Worm (Caenorhabditis elegans) whole organism, L1 larva: Measurements from ENCODE around the gene R05G6.1.

ENCODE experiments used
- C16A3.4 ChIP-seq: fragments of 150-350 bp; optimal IDR thresholded peaks from 2 replicates; lab custom pipeline; 2014; ENCODE audit warnings: missing biosample characterization, missing genetic modification characterization
- F16B12.6 ChIP-seq: fragments of 150-350 bp; optimal IDR thresholded peaks from 2 replicates; lab custom pipeline; 2014; ENCODE audit warnings: missing biosample characterization, missing genetic modification characterization
- Y116A8C.19 ChIP-seq: sonication (generic microtip); optimal IDR thresholded peaks from 2 replicates; lab custom pipeline; 2016; ENCODE audit warnings: missing compliant biosample characterization, missing genetic modification characterization, borderline replicate concordance
- aha-1 ChIP-seq: fragments of 150-350 bp; optimal IDR thresholded peaks from 2 replicates; lab custom pipeline; 2014; ENCODE audit warnings: missing biosample characterization, missing genetic modification characterization
- blmp-1 ChIP-seq: fragments of 150-350 bp; optimal IDR thresholded peaks from 2 replicates; lab custom pipeline; 2014; ENCODE audit warnings: missing biosample characterization, missing genetic modification characterization
- ceh-8 ChIP-seq: fragments of 200-800 bp; sonication (Bioruptor generic); optimal IDR thresholded peaks from 2 replicates; lab custom pipeline; 2018; ENCODE audit warnings: mild to moderate bottlenecking, missing genetic modification characterization, moderate library complexity, missing compliant biosample characterization
- ceh-82 ChIP-seq, 3 experiments: fragments of 150-350 bp in 1 of 3; sonication (generic microtip) in 2 of 3; optimal IDR thresholded peaks; 2 replicates each; lab custom pipeline; 2014 to 2017; ENCODE audit warnings: missing biosample characterization in 3 of 3, missing genetic modification characterization in 3 of 3
- ceh-90 ChIP-seq: sonication (generic microtip); optimal IDR thresholded peaks from 2 replicates; lab custom pipeline; 2016; ENCODE audit warnings: missing genetic modification characterization, missing compliant biosample characterization
- ces-1 ChIP-seq: fragments of 150-350 bp; optimal IDR thresholded peaks from 2 replicates; lab custom pipeline; 2014; ENCODE audit warnings: missing biosample characterization, missing genetic modification reagents, missing genetic modification characterization
- dpl-1 ChIP-seq, 3 experiments: fragments of 150-350 bp in 2 of 3; sonication (generic microtip) in 1 of 3; optimal IDR thresholded peaks; 2 replicates each; lab custom pipeline; 2014 to 2017; ENCODE audit warnings: missing biosample characterization in 3 of 3, missing genetic modification characterization in 3 of 3, missing genetic modification reagents in 3 of 3
- dsc-1 ChIP-seq: sonication (generic microtip); optimal IDR thresholded peaks from 2 replicates; lab custom pipeline; 2016; ENCODE audit warnings: mild to moderate bottlenecking, missing genetic modification characterization, missing compliant biosample characterization
- efl-1 ChIP-seq, 4 experiments: fragments of 150-350 bp; optimal IDR thresholded peaks in 3 of 4; peaks in 1 of 4; 1 replicate in 1 of 4; 2 replicates in 3 of 4; lab custom pipeline; 2014; ENCODE audit warnings: missing biosample characterization in 2 of 4, missing genetic modification characterization in 2 of 4, missing genetic modification reagents in 2 of 4
- egl-27 ChIP-seq, 2 experiments: fragments of 150-350 bp in 1 of 2; sonication (generic microtip); optimal IDR thresholded peaks; 3 replicates each; lab custom pipeline; 2017 to 2018; ENCODE audit warnings: missing biosample characterization in 2 of 2, missing genetic modification characterization in 2 of 2, missing genetic modification reagents in 2 of 2
- elt-2 ChIP-seq: sonication (generic microtip); optimal IDR thresholded peaks from 2 replicates; lab custom pipeline; 2016; ENCODE audit warnings: missing genetic modification characterization, mild to moderate bottlenecking, inconsistent platforms, missing compliant biosample characterization, missing genetic modification reagents
- elt-3 ChIP-seq, 6 experiments: fragments of 150-350 bp in 1 of 6; sonication (generic microtip); optimal IDR thresholded peaks; 2 replicates each; lab custom pipeline; 2017 to 2018; ENCODE audit warnings: missing biosample characterization in 6 of 6, missing genetic modification characterization in 6 of 6, inconsistent platforms in 1 of 6
- fkh-4 ChIP-seq: sonication (generic microtip); optimal IDR thresholded peaks from 2 replicates; lab custom pipeline; 2016; ENCODE audit warnings: missing compliant biosample characterization, missing genetic modification characterization, borderline replicate concordance
- grh-1 ChIP-seq: fragments of 200-800 bp; sonication (Bioruptor generic); IDR thresholded peaks from 2 replicates; pipeline ENCODE4 v1.3.6; 2022; ENCODE audit warnings: missing genetic modification reagents, missing genetic modification characterization, missing compliant biosample characterization
- hlh-17 ChIP-seq: fragments of 200-800 bp; sonication (Bioruptor generic); optimal IDR thresholded peaks from 2 replicates; lab custom pipeline; 2018; ENCODE audit warnings: missing genetic modification characterization, mild to moderate bottlenecking, missing compliant biosample characterization, moderate library complexity, borderline replicate concordance
- hlh-4 ChIP-seq: sonication (generic microtip); optimal IDR thresholded peaks from 2 replicates; lab custom pipeline; 2016; ENCODE audit warnings: mild to moderate bottlenecking, missing genetic modification characterization, missing compliant biosample characterization
- lin-13 ChIP-seq: fragments of 150-350 bp; optimal IDR thresholded peaks from 2 replicates; lab custom pipeline; 2014; ENCODE audit warnings: missing biosample characterization, missing genetic modification reagents, missing genetic modification characterization
- lin-14 ChIP-seq: fragments of 200-800 bp; sonication (Bioruptor generic); optimal IDR thresholded peaks from 2 replicates; lab custom pipeline; 2018; ENCODE audit warnings: mild to moderate bottlenecking, missing genetic modification characterization, moderate library complexity, missing compliant biosample characterization
- lin-15B ChIP-seq: fragments of 150-350 bp; sonication (generic microtip); optimal IDR thresholded peaks from 3 replicates; lab custom pipeline; 2014; ENCODE audit warnings: missing biosample characterization, missing genetic modification characterization
- lin-35 ChIP-seq, 2 experiments: fragments of 150-350 bp; optimal IDR thresholded peaks; 2 replicates each; lab custom pipeline; 2014; ENCODE audit warnings: missing biosample characterization in 2 of 2, missing genetic modification characterization in 2 of 2, missing genetic modification reagents in 2 of 2
- lin-39 ChIP-seq: fragments of 150-350 bp; optimal IDR thresholded peaks from 2 replicates; lab custom pipeline; 2014; ENCODE audit warnings: missing biosample characterization, missing genetic modification reagents, missing genetic modification characterization
- lsy-2 ChIP-seq, 2 experiments: fragments of 150-350 bp; optimal IDR thresholded peaks; 2 replicates each; lab custom pipeline; 2014; ENCODE audit warnings: missing biosample characterization in 2 of 2, missing genetic modification characterization in 2 of 2
- mab-9 ChIP-seq: fragments of 200-800 bp; sonication (Bioruptor generic); IDR thresholded peaks from 2 replicates; pipeline ENCODE4 v1.3.6; 2022; ENCODE audit warnings: missing genetic modification reagents, missing genetic modification characterization, missing compliant biosample characterization
- nhr-19 ChIP-seq: fragments of 200-800 bp; sonication (Bioruptor generic); conservative IDR thresholded peaks from 2 replicates; pipeline ENCODE4 v1.3.6; 2022; ENCODE audit warnings: missing genetic modification characterization, missing compliant biosample characterization
- nhr-20 ChIP-seq: sonication (generic microtip); optimal IDR thresholded peaks from 2 replicates; lab custom pipeline; 2016; ENCODE audit warnings: mild to moderate bottlenecking, missing genetic modification characterization, missing compliant biosample characterization
- nhr-28 ChIP-seq: fragments of 150-350 bp; optimal IDR thresholded peaks from 2 replicates; lab custom pipeline; 2014; ENCODE audit warnings: missing biosample characterization, missing genetic modification characterization
- nhr-47 ChIP-seq: sonication (generic microtip); optimal IDR thresholded peaks from 2 replicates; lab custom pipeline; 2016; ENCODE audit warnings: mild to moderate bottlenecking, missing genetic modification characterization, moderate library complexity, missing compliant biosample characterization
- nhr-71 ChIP-seq: sonication (generic microtip); optimal IDR thresholded peaks from 2 replicates; lab custom pipeline; 2016; ENCODE audit warnings: mild to moderate bottlenecking, missing genetic modification characterization, moderate library complexity, missing compliant biosample characterization
- nhr-76 ChIP-seq: sonication (generic microtip); optimal IDR thresholded peaks from 2 replicates; lab custom pipeline; 2017; ENCODE audit warnings: missing biosample characterization, missing genetic modification characterization
- nhr-77 ChIP-seq: fragments of 150-350 bp; optimal IDR thresholded peaks from 2 replicates; lab custom pipeline; 2014; ENCODE audit warnings: missing biosample characterization, missing genetic modification characterization
- nhr-85 ChIP-seq: sonication (generic microtip); peaks from one replicate; lab custom pipeline; 2016; ENCODE audit warnings: missing genetic modification characterization, inconsistent platforms, missing compliant biosample characterization
- nhr-90 ChIP-seq: sonication (generic microtip); optimal IDR thresholded peaks from 2 replicates; lab custom pipeline; 2016; ENCODE audit warnings: mild to moderate bottlenecking, missing genetic modification characterization, missing compliant biosample characterization; ENCODE audit not compliant: poor library complexity
- rnt-1 ChIP-seq: sonication (generic microtip); optimal IDR thresholded peaks from 2 replicates; lab custom pipeline; 2016; ENCODE audit warnings: mild to moderate bottlenecking, missing genetic modification characterization, moderate library complexity, missing compliant biosample characterization
- skn-1 ChIP-seq: fragments of 150-350 bp; optimal IDR thresholded peaks from 2 replicates; lab custom pipeline; 2014; ENCODE audit warnings: missing biosample characterization, missing genetic modification characterization
- snpc-4 ChIP-seq: fragments of 150-350 bp; optimal IDR thresholded peaks from 2 replicates; lab custom pipeline; 2014; ENCODE audit warnings: missing biosample characterization, missing genetic modification characterization
- snu-23 ChIP-seq: sonication (generic microtip); optimal IDR thresholded peaks from 2 replicates; lab custom pipeline; 2016; ENCODE audit warnings: missing genetic modification characterization, missing compliant biosample characterization
- swsn-7 ChIP-seq: sonication (generic microtip); optimal IDR thresholded peaks from 2 replicates; lab custom pipeline; 2016; ENCODE audit warnings: missing genetic modification characterization, missing compliant biosample characterization
- tbx-2 ChIP-seq: sonication (generic microtip); optimal IDR thresholded peaks from 2 replicates; lab custom pipeline; 2016; ENCODE audit warnings: missing genetic modification characterization, missing compliant biosample characterization
- unc-62 ChIP-seq: fragments of 150-350 bp; optimal IDR thresholded peaks from 2 replicates; lab custom pipeline; 2014; ENCODE audit warnings: missing biosample characterization, missing genetic modification reagents, missing genetic modification characterization
- vab-15 ChIP-seq: sonication (generic microtip); optimal IDR thresholded peaks from 2 replicates; lab custom pipeline; 2017; ENCODE audit warnings: missing genotype, mild to moderate bottlenecking, missing genetic modification characterization, missing compliant biosample characterization
- xbp-1 ChIP-seq: sonication (generic microtip); optimal IDR thresholded peaks from 2 replicates; lab custom pipeline; 2016; ENCODE audit warnings: missing genetic modification characterization, missing compliant biosample characterization

Gene R05G6.1

DNA sequence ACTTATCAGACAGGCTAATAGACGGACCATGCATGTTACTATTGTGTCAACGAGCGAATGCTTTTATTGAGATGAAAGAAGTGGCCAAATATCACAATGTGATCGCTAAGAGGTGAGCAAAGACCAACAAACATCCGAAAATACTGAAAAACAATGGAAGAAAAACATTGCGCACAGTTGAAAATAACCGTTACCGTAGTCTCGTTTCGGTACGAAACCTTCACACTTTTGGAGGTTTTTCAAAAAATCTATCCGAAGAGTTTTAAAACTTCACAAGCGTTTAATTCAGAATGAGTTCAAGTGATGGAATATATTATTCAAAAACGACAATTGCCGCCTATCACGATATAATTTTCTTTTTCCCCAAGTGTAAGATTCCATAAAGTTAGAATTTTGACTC, 23.6 kb upstream of the R05G6.1 start:
- peak; percentile 18 to 51 (median 42) for TF ChIP-seq dpl-1 (GFP tag; optimal IDR thresholded peaks at IDR 0.05; lab: Kevin White, UChicago)
- TF ChIP-seq ces-1 (GFP tag; lab: Kevin White, UChicago): no peak
- peak; percentile 38 to 56 for TF ChIP-seq efl-1 (optimal IDR thresholded peaks at IDR 0.05; lab: Kevin White, UChicago)
- TF ChIP-seq efl-1 (GFP tag; optimal IDR thresholded peaks at IDR 0.05 in 1 of 2; lab: Kevin White, UChicago): peak; percentile 48 to 91
- peak in 1 of 2 experiments; percentile 65 for TF ChIP-seq lin-35 (GFP tag; optimal IDR thresholded peaks at IDR 0.05; lab: Kevin White, UChicago)
- TF ChIP-seq lsy-2 (tag; optimal IDR thresholded peaks at IDR 0.05; lab: Kevin White, UChicago): peak; percentile 51 to 87
- no peak for TF ChIP-seq aha-1 (tag; lab: Kevin White, UChicago)
- TF ChIP-seq vab-15 (tag; lab: Kevin White, UChicago): no peak

DNA sequence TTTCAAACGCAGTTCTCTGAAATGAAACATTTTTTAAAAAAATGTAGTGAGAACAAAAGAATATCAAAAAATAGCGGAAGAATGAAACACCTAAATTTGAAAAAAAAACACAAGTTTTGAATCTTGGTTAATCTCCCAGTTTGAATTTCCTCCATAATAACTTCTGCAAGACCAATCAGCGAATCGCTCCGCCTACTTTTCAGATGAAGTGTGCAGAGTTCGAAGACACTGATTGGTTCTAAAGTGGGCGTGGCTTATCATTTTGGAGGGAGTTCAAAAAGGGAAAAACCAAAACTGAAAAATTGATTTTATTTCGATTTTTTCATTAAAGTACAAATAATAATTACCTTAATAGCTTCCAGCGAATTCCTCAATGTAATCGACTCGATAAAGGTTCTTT, 21.6 kb upstream of the R05G6.1 start:
- TF ChIP-seq nhr-76 (tag; lab: Kevin White, UChicago) (no peak), lin-13 (GFP tag; lab: Kevin White, UChicago) (no peak), efl-1 (optimal IDR thresholded peaks at IDR 0.05; lab: Kevin White, UChicago) (peak in 1 of 2 experiments; percentile 10), efl-1 (GFP tag; optimal IDR thresholded peaks at IDR 0.05 in 1 of 2; lab: Kevin White, UChicago) (peak in 1 of 2 experiments; percentile 40), elt-3 (tag; optimal IDR thresholded peaks at IDR 0.05; lab: Kevin White, UChicago) (no peak), dpl-1 (GFP tag; optimal IDR thresholded peaks at IDR 0.05; lab: Kevin White, UChicago) (peak in 2 of 3 experiments; percentile 29 to 37), lin-35 (GFP tag; optimal IDR thresholded peaks at IDR 0.05; lab: Kevin White, UChicago) (peak in 1 of 2 experiments; percentile 7)
- TF ChIP-seq, all 84 proteins: peak for 3

DNA sequence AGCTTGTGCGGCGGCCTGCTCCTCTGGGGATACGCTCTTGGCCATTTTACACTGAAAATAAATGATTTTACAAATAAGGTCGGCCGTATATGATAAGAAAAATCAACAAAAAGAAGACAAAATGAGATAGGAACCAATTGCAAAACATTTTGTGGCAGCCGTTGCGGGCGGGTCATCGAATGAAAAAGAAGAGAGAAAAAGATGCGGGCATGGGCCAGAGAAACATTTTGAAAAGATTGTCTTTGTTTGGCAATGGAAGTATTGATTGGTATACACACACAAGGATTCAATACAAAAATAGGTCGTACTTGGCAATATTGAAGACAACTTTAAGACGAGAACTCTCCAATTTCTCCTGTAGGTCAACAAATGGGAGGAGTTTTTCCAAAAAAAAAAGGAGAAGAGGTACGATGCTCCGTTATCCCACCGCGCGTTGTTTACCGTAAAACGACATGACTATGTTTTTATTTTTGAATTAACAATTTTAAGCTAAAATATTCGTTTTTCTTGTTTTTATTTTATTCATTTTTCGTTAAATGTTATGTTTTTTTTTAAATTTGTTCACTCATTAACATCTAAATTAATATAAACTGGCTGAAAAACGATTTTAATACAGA, 19.7 kb upstream of the R05G6.1 start, which contains the start of the genes plc-4 and R05G6.4:
Gene plc-4, minus strand, starts transcription at position 51 of the 617 bp plus-strand sequence.
Gene R05G6.4, plus strand, starts transcription at position 617 of the 617 bp plus-strand sequence.
- TF ChIP-seq nhr-28: no peak
- TF ChIP-seq snpc-4 (tag; lab: Kevin White, UChicago): no peak
- TF ChIP-seq elt-2 (tag; lab: Kevin White, UChicago): no peak
- no peak for TF ChIP-seq hlh-17 (GFP tag; lab: Kevin White, UChicago)
- peak; percentile 53 for TF ChIP-seq blmp-1
- TF ChIP-seq egl-27 (tag; optimal IDR thresholded peaks at IDR 0.05; lab: Kevin White, UChicago): no peak
- peak; percentile 38 for TF ChIP-seq tbx-2 (tag; lab: Kevin White, UChicago)
- peak; percentile 7 for TF ChIP-seq rnt-1 (tag; lab: Kevin White, UChicago)
- no peak for TF ChIP-seq ceh-8 (GFP tag; lab: Kevin White, UChicago)
- peak; percentile 29 to 63 for TF ChIP-seq efl-1 (optimal IDR thresholded peaks at IDR 0.05; lab: Kevin White, UChicago)
- TF ChIP-seq efl-1 (GFP tag; optimal IDR thresholded peaks at IDR 0.05 in 1 of 2; lab: Kevin White, UChicago): peak; percentile 44 to 55
- peak; percentile 42 for TF ChIP-seq xbp-1 (tag; lab: Kevin White, UChicago)
- peak; percentile 42 to 65 for TF ChIP-seq lin-35 (GFP tag; optimal IDR thresholded peaks at IDR 0.05; lab: Kevin White, UChicago)
- TF ChIP-seq unc-62 (GFP tag; lab: Kevin White, UChicago): no peak
- TF ChIP-seq elt-3 (tag; optimal IDR thresholded peaks at IDR 0.05; lab: Kevin White, UChicago): peak in 2 of 6 experiments; percentile 3 to 52
- peak; percentile 20 for TF ChIP-seq dsc-1 (tag; lab: Kevin White, UChicago)
- peak; percentile 4 for TF ChIP-seq F16B12.6 (tag; lab: Kevin White, UChicago)
- TF ChIP-seq nhr-85: peak; percentile 68
- TF ChIP-seq grh-1 (GFP tag; lab: Robert Waterston, UW): no peak
- peak; percentile 56 for TF ChIP-seq snu-23
- peak; percentile 42 for TF ChIP-seq swsn-7 (tag; lab: Kevin White, UChicago)
- TF ChIP-seq dpl-1 (GFP tag; optimal IDR thresholded peaks at IDR 0.05; lab: Kevin White, UChicago): peak; percentile 37 to 59 (median 55)
- peak; percentile 70 for TF ChIP-seq nhr-71 (tag; lab: Kevin White, UChicago)
- TF ChIP-seq ceh-90: no peak
- TF ChIP-seq mab-9 (GFP tag; lab: Robert Waterston, UW): no peak
- no peak for TF ChIP-seq lin-39
- TF ChIP-seq nhr-20: peak; percentile 52
- peak; percentile 52 for TF ChIP-seq nhr-90
- TF ChIP-seq nhr-47: peak; percentile 39
- TF ChIP-seq lsy-2 (tag; optimal IDR thresholded peaks at IDR 0.05; lab: Kevin White, UChicago): peak; percentile 53 to 68
- TF ChIP-seq skn-1 (tag; lab: Kevin White, UChicago): no peak
- TF ChIP-seq nhr-77 (tag; lab: Kevin White, UChicago): peak; percentile 16
- peak; percentile 60 for TF ChIP-seq C16A3.4 (tag; lab: Kevin White, UChicago)
- TF ChIP-seq fkh-4: no peak
- TF ChIP-seq nhr-19 (GFP tag; lab: Robert Waterston, UW): peak; percentile 13; the same call in 1 of the 2 replicates
- TF ChIP-seq lin-14 (GFP tag; lab: Kevin White, UChicago): peak; percentile 48
- no peak for TF ChIP-seq hlh-4 (tag; lab: Kevin White, UChicago)
- TF ChIP-seq lin-15B (tag; lab: Kevin White, UChicago): no peak
- no peak for TF ChIP-seq Y116A8C.19 (tag; lab: Kevin White, UChicago)
- peak in 2 of 3 experiments; percentile 15 to 27 for TF ChIP-seq ceh-82 (tag; optimal IDR thresholded peaks at IDR 0.05; lab: Kevin White, UChicago)
